Worm (Caenorhabditis elegans) whole organism, L4 larva: ENCODE measurements around the gene Y38A10A.2.

Experiments
- attf-4 ChIP-seq: sonication (generic microtip); optimal IDR thresholded peaks from 3 replicates; lab custom pipeline; 2017; ENCODE audit warnings: missing biosample characterization, missing genetic modification characterization
- ces-1 ChIP-seq: fragments of 150-350 bp; sonication (generic microtip); optimal IDR thresholded peaks from 4 replicates; lab custom pipeline; 2014; ENCODE audit warnings: missing biosample characterization, missing genetic modification reagents, missing genetic modification characterization
- cey-2 ChIP-seq: sonication (generic microtip); optimal IDR thresholded peaks from 3 replicates; lab custom pipeline; 2017; ENCODE audit warnings: missing genetic modification characterization, mild to moderate bottlenecking, missing compliant biosample characterization, antibody characterized with exemption, borderline replicate concordance; ENCODE audit not compliant: insufficient read depth
- daf-8 ChIP-seq: fragments of 200-800 bp; sonication (Bioruptor generic); IDR thresholded peaks from 2 replicates; pipeline ENCODE4 v1.3.6; 2022; ENCODE audit warnings: missing genetic modification characterization, missing compliant biosample characterization
- jun-1 ChIP-seq: fragments of 150-350 bp; optimal IDR thresholded peaks from 2 replicates; lab custom pipeline; 2014; ENCODE audit warnings: missing biosample characterization, missing genetic modification reagents, missing genetic modification characterization
- lin-13 ChIP-seq: fragments of 150-350 bp; optimal IDR thresholded peaks from 2 replicates; lab custom pipeline; 2014; ENCODE audit warnings: missing biosample characterization, missing genetic modification reagents, missing genetic modification characterization
- pha-4 ChIP-seq, 2 experiments: fragments of 150-350 bp in 1 of 2; fragments of 200-800 bp in 1 of 2; sonication (Bioruptor generic) in 1 of 2; IDR thresholded peaks in 1 of 2; optimal IDR thresholded peaks in 1 of 2; 2 replicates each; pipeline versions ENCODE4 v1.3.6 to Lab custom; 2014 to 2022; ENCODE audit warnings: missing genetic modification characterization in 2 of 2, missing genetic modification reagents in 2 of 2, missing biosample characterization in 1 of 2, missing compliant biosample characterization in 1 of 2
- unc-39 ChIP-seq: sonication (generic microtip); optimal IDR thresholded peaks from 2 replicates; lab custom pipeline; 2017; ENCODE audit warnings: missing biosample characterization, missing genetic modification characterization

DNA sequence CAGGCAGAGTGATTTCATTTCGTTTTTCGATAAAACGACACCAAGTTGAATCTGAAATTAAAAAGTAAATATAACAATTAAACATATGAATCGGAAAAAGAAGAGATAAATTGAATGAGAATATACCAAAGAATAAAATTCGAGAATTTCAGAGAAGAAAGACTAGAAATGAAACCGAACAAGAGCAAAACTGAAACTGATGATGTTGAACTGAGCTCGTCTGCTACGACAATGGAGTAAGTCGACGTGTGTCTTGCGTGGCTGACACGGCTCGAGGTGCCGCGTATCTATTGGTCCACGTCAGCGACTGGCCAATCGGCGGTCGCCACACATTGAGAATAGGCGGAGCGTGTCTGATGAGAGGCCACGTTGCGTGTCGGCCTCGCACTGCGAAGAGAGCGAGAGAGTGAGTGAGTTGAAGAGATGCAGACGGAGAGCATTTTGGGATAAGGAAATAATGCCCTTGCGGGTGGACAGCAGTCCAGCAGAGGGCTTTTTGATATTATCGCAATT lies 37.3 kb upstream of the Y38A10A.2 start, which contains the start of gene crt-1:
- TF ChIP-seq jun-1 (tag; lab: Kevin White, UChicago) = peak; percentile 64
- TF ChIP-seq attf-4 = no peak
- no peak for TF ChIP-seq cey-2 (tag; lab: Kevin White, UChicago)
- TF ChIP-seq unc-39 (tag; lab: Kevin White, UChicago) = no peak
- peak; percentile 78; the same call in 1 of the 2 replicates for TF ChIP-seq pha-4 (GFP tag; IDR thresholded peaks at IDR 0.05; lab: Robert Waterston, UW)
- no peak for TF ChIP-seq pha-4 (tag; optimal IDR thresholded peaks at IDR 0.05; lab: Kevin White, UChicago)
- no peak for TF ChIP-seq daf-8 (GFP tag; lab: Robert Waterston, UW)
- peak; percentile 88 for TF ChIP-seq lin-13
- no peak for TF ChIP-seq ces-1
